Fruit fly (Drosophila melanogaster) whole organism, adult: ENCODE data around the gene CG10804.

Experiments
- CG14711 ChIP-seq: fragments of 200-800 bp; sonication (Bioruptor generic); optimal IDR thresholded peaks from 2 replicates; lab custom pipeline; 2018; ENCODE audit warnings: missing biosample characterization, mild to moderate bottlenecking, missing genetic modification characterization, moderate library complexity
- CG1620 ChIP-seq: fragments of 200-800 bp; sonication (Bioruptor generic); optimal IDR thresholded peaks from 2 replicates; lab custom pipeline; 2016; ENCODE audit warnings: missing biosample characterization, missing genetic modification characterization
- CG33017 ChIP-seq: fragments of 200-800 bp; sonication (Bioruptor generic); optimal IDR thresholded peaks from 2 replicates; lab custom pipeline; 2018; ENCODE audit warnings: missing biosample characterization, mild to moderate bottlenecking, missing genetic modification characterization, moderate library complexity
- CG7045 ChIP-seq: fragments of 200-800 bp; sonication (Bioruptor generic); optimal IDR thresholded peaks from 2 replicates; lab custom pipeline; 2017; ENCODE audit warnings: missing biosample characterization, mild to moderate bottlenecking, missing genetic modification characterization
- CG7101 ChIP-seq: fragments of 200-800 bp; sonication (Bioruptor generic); optimal IDR thresholded peaks from 2 replicates; lab custom pipeline; 2018; ENCODE audit warnings: missing biosample characterization, mild to moderate bottlenecking, missing genetic modification characterization, moderate library complexity
- Clk ChIP-seq: fragments of 200-800 bp; sonication (Bioruptor generic); optimal IDR thresholded peaks from 2 replicates; lab custom pipeline; 2017; ENCODE audit warnings: missing biosample characterization, missing genetic modification characterization
- Crg-1 ChIP-seq: fragments of 200-800 bp; sonication (Bioruptor generic); optimal IDR thresholded peaks from 2 replicates; lab custom pipeline; 2016; ENCODE audit warnings: missing biosample characterization, missing genetic modification characterization
- Hr96 ChIP-seq: fragments of 200-800 bp; sonication (Bioruptor generic); optimal IDR thresholded peaks from 2 replicates; lab custom pipeline; 2016; ENCODE audit warnings: missing biosample characterization, missing genetic modification characterization
- bab1 ChIP-seq: fragments of 200-800 bp; sonication (Bioruptor generic); optimal IDR thresholded peaks from 3 replicates; lab custom pipeline; 2019; ENCODE audit warnings: missing biosample characterization, mild to moderate bottlenecking, missing genetic modification characterization, moderate library complexity
- cic ChIP-seq: fragments of 200-800 bp; sonication (Bioruptor generic); optimal IDR thresholded peaks from 2 replicates; lab custom pipeline; 2017; ENCODE audit warnings: missing biosample characterization, mild to moderate bottlenecking, missing genetic modification characterization, moderate library complexity
- cnc ChIP-seq, 2 experiments: fragments of >200 bp; optimal IDR thresholded peaks; 2 replicates each; lab custom pipeline; 2017
- kay ChIP-seq: fragments of 200-800 bp; sonication (Bioruptor generic); peaks from one replicate; lab custom pipeline; 2016; ENCODE audit warnings: missing biosample characterization, missing genetic modification characterization, borderline replicate concordance
- ovo ChIP-seq: fragments of 200-800 bp; sonication (Bioruptor generic); optimal IDR thresholded peaks from 2 replicates; lab custom pipeline; 2016; ENCODE audit warnings: missing biosample characterization, missing genetic modification characterization
- toe ChIP-seq: fragments of 200-800 bp; sonication (Bioruptor generic); optimal IDR thresholded peaks from 2 replicates; lab custom pipeline; 2016; ENCODE audit warnings: missing biosample characterization, missing genetic modification characterization

DNA sequence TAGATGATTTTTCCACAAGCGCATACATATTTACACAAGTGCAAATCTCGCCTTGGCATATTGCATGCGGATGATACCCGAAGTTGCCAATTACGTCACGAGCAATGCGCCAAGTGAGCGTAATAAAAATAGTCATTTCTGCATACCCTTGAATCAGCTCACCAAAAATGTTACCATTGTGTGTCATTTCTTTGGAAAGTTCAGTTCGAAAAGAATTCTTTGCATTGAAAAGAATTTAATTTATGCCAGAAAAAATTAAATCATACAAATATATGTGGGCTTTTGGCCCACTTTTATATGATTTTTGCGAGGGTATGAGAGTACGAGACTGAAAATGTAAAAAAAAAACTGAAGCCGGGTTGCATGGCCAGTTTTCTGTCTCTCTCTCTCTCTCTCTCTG, 30.2 kb downstream of the CG10804 start:
- TF ChIP-seq CG14711, result no peak
- TF ChIP-seq kay (GFP tag; lab: Kevin White, UChicago), result no peak
- no peak for TF ChIP-seq ovo (GFP tag; lab: Kevin White, UChicago)
- no peak for TF ChIP-seq cic (GFP tag; lab: Kevin White, UChicago)
- no peak for TF ChIP-seq Crg-1 (GFP tag; lab: Kevin White, UChicago)
- no peak for TF ChIP-seq CG1620 (GFP tag; lab: Kevin White, UChicago)
- no peak for TF ChIP-seq toe (GFP tag; lab: Kevin White, UChicago)
- no peak for TF ChIP-seq bab1 (GFP tag; lab: Kevin White, UChicago)
- TF ChIP-seq Clk (GFP tag; lab: Kevin White, UChicago), result no peak
- no peak for TF ChIP-seq CG7101 (tag; lab: Kevin White, UChicago)
- no peak for TF ChIP-seq cnc (optimal IDR thresholded peaks at IDR 0.05; lab: Kevin White, UChicago)
- no peak for TF ChIP-seq CG33017 (tag; lab: Kevin White, UChicago)
- no peak for TF ChIP-seq Hr96 (GFP tag; lab: Kevin White, UChicago)
- no peak for TF ChIP-seq CG7045 (GFP tag; lab: Kevin White, UChicago)
